Worm (Caenorhabditis elegans): ENCODE data around the gene glf-1.
A peak's percentile ranks its signal among the peaks of the same experiment; 100 is the strongest.

DNA sequence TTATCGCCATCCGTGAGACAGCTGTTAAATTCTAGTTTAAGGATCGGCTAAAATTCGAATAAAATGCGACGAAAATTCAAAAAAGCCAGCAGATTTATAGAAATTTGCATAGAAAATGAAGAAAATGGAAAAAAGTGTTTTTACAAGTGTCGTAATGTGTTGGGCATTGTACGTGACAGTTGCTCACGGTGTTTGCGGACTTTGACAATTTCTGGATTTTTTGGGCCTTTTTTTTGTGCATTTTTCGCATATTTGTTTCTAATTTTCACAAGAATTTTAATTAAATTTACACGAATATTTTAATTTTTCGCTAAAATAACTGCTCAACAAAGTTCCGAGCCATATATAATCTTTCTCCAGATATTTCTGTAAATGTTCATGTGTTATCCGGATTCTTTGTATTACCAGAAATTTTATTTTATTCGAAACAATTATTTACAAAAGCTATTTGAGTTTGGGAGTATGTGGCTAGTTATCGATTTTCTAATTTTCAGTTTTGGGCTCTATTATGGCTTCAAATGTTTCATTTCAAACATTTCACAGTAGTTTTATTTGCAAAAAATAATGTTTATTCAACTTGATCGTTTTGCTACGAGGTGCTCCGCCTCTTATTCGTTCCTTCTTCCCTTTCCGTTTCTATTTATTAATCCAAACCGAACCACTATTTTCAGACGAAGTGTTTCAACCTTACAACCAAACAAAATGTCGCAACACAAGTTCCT lies 37.5 kb upstream of the glf-1 start, which contains the start of gene sams-3:
- TF ChIP-seq nfya-1 (tag; optimal IDR thresholded peaks at IDR 0.05; ENCODE audit: insufficient read depth) (peak; percentile 54), mdl-1 (tag; optimal IDR thresholded peaks at IDR 0.05) (no peak), snpc-4 (tag; optimal IDR thresholded peaks at IDR 0.05) (no peak), elt-3 (tag; optimal IDR thresholded peaks at IDR 0.05) (no peak), hmg-11 (tag; optimal IDR thresholded peaks at IDR 0.05) (peak; percentile 83), nhr-237 (tag; optimal IDR thresholded peaks at IDR 0.05) (no peak), sea-2 (GFP tag; optimal IDR thresholded peaks at IDR 0.05) (no peak)
